Worm (Caenorhabditis elegans) whole organism, midembryonic: ENCODE data around the gene pat-9.

Experiments
- T22C8.4 ChIP-seq: fragments of 200-800 bp; sonication (Bioruptor generic); IDR thresholded peaks from 2 replicates; pipeline ENCODE4 v1.3.6; 2022; ENCODE audit warnings: missing genetic modification characterization, missing compliant biosample characterization
- cog-1 ChIP-seq: sonication (generic microtip); optimal IDR thresholded peaks from 2 replicates; lab custom pipeline; 2016; ENCODE audit warnings: missing genetic modification characterization, missing compliant biosample characterization
- flt-1 ChIP-seq: fragments of 200-800 bp; sonication (Bioruptor generic); IDR thresholded peaks from 2 replicates; pipeline ENCODE4 v1.3.6; 2022; ENCODE audit warnings: missing genetic modification characterization, missing compliant biosample characterization
- klf-2 ChIP-seq: fragments of 200-800 bp; sonication (Bioruptor generic); conservative IDR thresholded peaks from 2 replicates; pipeline ENCODE4 v1.3.6; 2022; ENCODE audit warnings: missing genetic modification reagents, missing genetic modification characterization, missing compliant biosample characterization
- med-1 ChIP-seq: sonication (generic microtip); optimal IDR thresholded peaks from 2 replicates; lab custom pipeline; 2017; ENCODE audit warnings: missing genetic modification characterization, mild to moderate bottlenecking, missing compliant biosample characterization, antibody characterized with exemption, missing genetic modification reagents; ENCODE audit not compliant: insufficient read depth
- ref-1 ChIP-seq: fragments of 200-800 bp; sonication (Bioruptor generic); conservative IDR thresholded peaks from 2 replicates; pipeline ENCODE4 v1.3.6; 2022; ENCODE audit warnings: missing genetic modification reagents, missing genetic modification characterization, missing compliant biosample characterization
- tab-1 ChIP-seq: fragments of 200-800 bp; sonication (Bioruptor generic); IDR thresholded peaks from 2 replicates; pipeline ENCODE4 v1.3.6; 2022; ENCODE audit warnings: missing genetic modification characterization, missing compliant biosample characterization
- ztf-23 ChIP-seq: fragments of 200-800 bp; sonication (Bioruptor generic); IDR thresholded peaks from 2 replicates; pipeline ENCODE4 v1.3.6; 2022; ENCODE audit warnings: missing genetic modification reagents, missing genetic modification characterization, missing compliant biosample characterization
- ztf-29 ChIP-seq: fragments of 200-800 bp; sonication (Bioruptor generic); IDR thresholded peaks from 2 replicates; pipeline ENCODE4 v1.3.6; 2022; ENCODE audit warnings: missing genetic modification reagents, missing genetic modification characterization, missing compliant biosample characterization

The pat-9 gene

ce11 chrX:16579303-16579795, 42.7 kb downstream of the pat-9 start, which contains the start of gene ser-1:
Gene ser-1, plus strand, starts transcription at chrX:16579745.
- no peak for TF ChIP-seq flt-1 (GFP tag; lab: Robert Waterston, UW)
- TF ChIP-seq klf-2 (GFP tag; lab: Robert Waterston, UW), result no peak
- no peak for TF ChIP-seq ztf-29 (GFP tag; lab: Robert Waterston, UW)
- TF ChIP-seq cog-1 (tag; lab: Kevin White, UChicago), result no peak
- no peak for TF ChIP-seq ref-1 (GFP tag; lab: Robert Waterston, UW)
- no peak for TF ChIP-seq med-1
- TF ChIP-seq ztf-23, result no peak
- TF ChIP-seq tab-1 (GFP tag; lab: Robert Waterston, UW), result no peak
- no peak for TF ChIP-seq T22C8.4 (GFP tag; lab: Robert Waterston, UW)

DNA sequence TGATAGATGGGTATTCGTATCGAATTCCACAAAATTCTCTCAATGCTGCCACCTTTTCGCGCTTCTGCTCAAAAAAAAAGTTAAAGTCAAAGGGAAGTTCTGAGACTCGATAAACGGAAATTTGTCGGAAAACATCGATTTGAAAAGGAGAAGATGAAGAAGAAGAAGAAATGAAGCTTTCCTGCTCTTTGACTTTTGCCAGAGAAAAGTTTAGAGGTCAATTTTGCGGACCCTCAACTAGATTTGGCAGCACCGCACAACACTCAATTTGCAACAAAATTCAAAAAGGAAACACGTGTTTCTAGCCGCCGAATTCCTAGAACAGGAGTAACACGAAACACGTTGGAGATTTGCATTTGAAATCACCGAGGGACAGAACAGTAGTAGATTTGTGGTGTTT, 51.4 kb downstream of the pat-9 start:
- TF ChIP-seq flt-1 (GFP tag; lab: Robert Waterston, UW) (no peak), tab-1 (GFP tag; lab: Robert Waterston, UW) (no peak), T22C8.4 (GFP tag; lab: Robert Waterston, UW) (no peak), med-1 (no peak), klf-2 (GFP tag; lab: Robert Waterston, UW) (no peak), ref-1 (GFP tag; lab: Robert Waterston, UW) (no peak)
